Fruit fly (Drosophila melanogaster) whole organism: ENCODE results near the gene I-2.

Experiments
- Dll ChIP-seq: fragments of >200 bp; optimal IDR thresholded peaks from 2 replicates; lab custom pipeline; 2017
- usp ChIP-seq: fragments of >200 bp; optimal IDR thresholded peaks from 2 replicates; lab custom pipeline; 2017; ENCODE audit warnings: missing biosample characterization, missing genetic modification characterization, mixed read lengths

DNA sequence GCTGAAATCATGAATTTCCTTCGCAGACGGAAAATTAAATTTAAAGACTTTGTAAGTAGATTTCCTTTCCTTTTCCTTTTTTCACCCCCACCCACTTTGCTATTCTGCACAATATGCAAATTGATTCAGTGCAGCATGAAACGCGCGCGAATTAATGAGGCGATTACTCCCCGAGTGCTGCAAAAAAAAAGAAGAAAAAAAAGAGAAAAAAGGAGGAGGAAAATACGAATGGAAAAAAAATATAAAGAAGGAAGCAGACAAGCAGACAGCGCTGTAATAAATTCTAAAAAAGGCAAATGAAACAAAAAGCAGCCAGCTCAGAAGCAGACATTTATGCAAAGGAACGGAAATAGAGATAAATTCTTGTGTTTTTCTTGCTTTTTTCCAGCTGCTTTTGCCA lies 12.1 kb upstream of the I-2 start:
- TF ChIP-seq usp (GFP tag; lab: Kevin White, UChicago) (no peak), Dll (lab: Kevin White, UChicago) (no peak)
